Fruit fly (Drosophila melanogaster) whole organism, embryonic: ENCODE data around the gene side-III.

ENCODE experiments used
- BtbVII ChIP-seq: fragments of 200-800 bp; sonication (Bioruptor generic); optimal IDR thresholded peaks from 3 replicates; lab custom pipeline; 2017; ENCODE audit warnings: missing biosample characterization, mild to moderate bottlenecking, missing genetic modification characterization
- CG12391 ChIP-seq: fragments of 200-800 bp; sonication (Bioruptor generic); optimal IDR thresholded peaks from 3 replicates; lab custom pipeline; 2018; ENCODE audit warnings: missing biosample characterization, mild to moderate bottlenecking, missing genetic modification characterization, moderate library complexity
- CG17385 ChIP-seq: fragments of 200-800 bp; sonication (Bioruptor generic); optimal IDR thresholded peaks from 3 replicates; lab custom pipeline; 2018; ENCODE audit warnings: missing biosample characterization, mild to moderate bottlenecking, missing genetic modification characterization
- CG17568 ChIP-seq: fragments of 200-800 bp; sonication (Bioruptor generic); optimal IDR thresholded peaks from 2 replicates; lab custom pipeline; 2018; ENCODE audit warnings: missing biosample characterization, mild to moderate bottlenecking, missing genetic modification characterization, moderate library complexity
- CG17802 ChIP-seq: fragments of 200-800 bp; sonication (Bioruptor generic); optimal IDR thresholded peaks from 2 replicates; lab custom pipeline; 2018; ENCODE audit warnings: missing biosample characterization, mild to moderate bottlenecking, missing genetic modification characterization, moderate library complexity
- CG17829 ChIP-seq: fragments of 200-800 bp; optimal IDR thresholded peaks from 2 replicates; lab custom pipeline; 2019; ENCODE audit warnings: missing biosample characterization, mild to moderate bottlenecking, missing genetic modification characterization, moderate library complexity
- CG1792 ChIP-seq: fragments of 200-800 bp; sonication (Bioruptor generic); optimal IDR thresholded peaks from 2 replicates; lab custom pipeline; 2016; ENCODE audit warnings: missing biosample characterization, missing genetic modification characterization
- CG18476 ChIP-seq: fragments of 200-800 bp; sonication (Bioruptor generic); optimal IDR thresholded peaks from 2 replicates; lab custom pipeline; 2016; ENCODE audit warnings: missing biosample characterization, mild to moderate bottlenecking, missing genetic modification characterization
- CG2712 ChIP-seq: fragments of 200-800 bp; optimal IDR thresholded peaks from 3 replicates; lab custom pipeline; 2019; ENCODE audit warnings: missing biosample characterization, mild to moderate bottlenecking, missing genetic modification characterization, moderate library complexity
- CG33557 ChIP-seq: fragments of 200-800 bp; sonication (Bioruptor generic); optimal IDR thresholded peaks from 2 replicates; lab custom pipeline; 2019; ENCODE audit warnings: missing biosample characterization, mild to moderate bottlenecking, missing genetic modification characterization, moderate library complexity
- CG34422 ChIP-seq: fragments of 200-800 bp; sonication (Bioruptor generic); IDR thresholded peaks from 3 replicates; pipeline ENCODE4 v1.3.6; 2022; ENCODE audit warnings: missing biosample characterization, missing genetic modification characterization
- CG42726 ChIP-seq: fragments of 200-800 bp; sonication (Bioruptor generic); IDR thresholded peaks from 2 replicates; pipeline ENCODE4 v1.3.6; 2022; ENCODE audit warnings: missing biosample characterization, missing genetic modification characterization; ENCODE audit not compliant: partially characterized antibody
- CG4360 ChIP-seq: fragments of 200-800 bp; sonication (Bioruptor generic); IDR thresholded peaks from 2 replicates; pipeline ENCODE4 v1.3.6; 2022; ENCODE audit warnings: missing biosample characterization, missing genetic modification characterization
- CG4820 ChIP-seq: fragments of 200-800 bp; sonication (Bioruptor generic); optimal IDR thresholded peaks from 3 replicates; lab custom pipeline; 2016; ENCODE audit warnings: missing biosample characterization, missing genetic modification characterization
- CG5180 ChIP-seq: fragments of 200-800 bp; sonication (Bioruptor generic); optimal IDR thresholded peaks from 3 replicates; lab custom pipeline; 2017; ENCODE audit warnings: missing biosample characterization, missing genetic modification characterization, mild to moderate bottlenecking, moderate library complexity, missing genetic modification reagents
- CG6765 ChIP-seq: fragments of 200-800 bp; sonication (Bioruptor generic); optimal IDR thresholded peaks from 3 replicates; lab custom pipeline; 2017; ENCODE audit warnings: missing biosample characterization, mild to moderate bottlenecking, missing genetic modification characterization
- CG7357 ChIP-seq: fragments of 200-800 bp; sonication (Bioruptor generic); IDR thresholded peaks from 3 replicates; pipeline ENCODE4 v1.3.6; 2022; ENCODE audit warnings: missing biosample characterization, missing genetic modification characterization
- CG7372 ChIP-seq: fragments of 200-800 bp; sonication (Bioruptor generic); IDR thresholded peaks from 2 replicates; pipeline ENCODE4 v1.3.6; 2022; ENCODE audit warnings: missing biosample characterization, missing genetic modification characterization
- Dip2 ChIP-seq: fragments of 200-800 bp; sonication (Bioruptor generic); IDR thresholded peaks from 2 replicates; pipeline ENCODE4 v1.3.6; 2022; ENCODE audit warnings: missing biosample characterization, missing genetic modification characterization
- Ets97D ChIP-seq: fragments of 200-800 bp; sonication (Bioruptor generic); optimal IDR thresholded peaks from 3 replicates; lab custom pipeline; 2016; ENCODE audit warnings: missing biosample characterization, missing genetic modification characterization
- HmgZ ChIP-seq: fragments of 200-800 bp; sonication (Bioruptor generic); optimal IDR thresholded peaks from 2 replicates; lab custom pipeline; 2018; ENCODE audit warnings: missing biosample characterization, mild to moderate bottlenecking, missing genetic modification characterization
- Kr ChIP-seq: fragments of 200-800 bp; sonication (Bioruptor generic); optimal IDR thresholded peaks from 2 replicates; lab custom pipeline; 2017; ENCODE audit warnings: missing biosample characterization, mild to moderate bottlenecking, missing genetic modification characterization
- MBD-R2 ChIP-seq: fragments of 200-800 bp; sonication (Bioruptor generic); IDR thresholded peaks from 2 replicates; pipeline ENCODE4 v1.3.6; 2022; ENCODE audit warnings: missing biosample characterization, missing genetic modification characterization
- MTF-1 ChIP-seq: fragments of 200-800 bp; sonication (Bioruptor generic); optimal IDR thresholded peaks from 2 replicates; lab custom pipeline; 2018; ENCODE audit warnings: missing biosample characterization, mild to moderate bottlenecking, missing genetic modification characterization, borderline replicate concordance
- Mrtf ChIP-seq: fragments of 200-800 bp; sonication (Bioruptor generic); IDR thresholded peaks from 3 replicates; pipeline ENCODE4 v1.3.6; 2022; ENCODE audit warnings: missing biosample characterization, missing genetic modification characterization
- Sox100B ChIP-seq: fragments of 200-800 bp; sonication (Bioruptor generic); optimal IDR thresholded peaks from 3 replicates; lab custom pipeline; 2018; ENCODE audit warnings: missing biosample characterization, mild to moderate bottlenecking, missing genetic modification characterization
- Ssrp ChIP-seq: fragments of 200-800 bp; sonication (Bioruptor generic); optimal IDR thresholded peaks from 2 replicates; lab custom pipeline; 2018; ENCODE audit warnings: missing biosample characterization, mild to moderate bottlenecking, missing genetic modification characterization, moderate library complexity
- Xbp1 ChIP-seq: fragments of 200-800 bp; sonication (Bioruptor generic); optimal IDR thresholded peaks from 3 replicates; lab custom pipeline; 2016; ENCODE audit warnings: missing biosample characterization, mild to moderate bottlenecking, missing genetic modification characterization
- amos ChIP-seq: fragments of 200-800 bp; sonication (Bioruptor generic); IDR thresholded peaks from 2 replicates; pipeline ENCODE4 v1.3.6; 2022; ENCODE audit warnings: missing biosample characterization, missing genetic modification characterization; ENCODE audit not compliant: partially characterized antibody
- bigmax ChIP-seq: fragments of 200-800 bp; sonication (Bioruptor generic); optimal IDR thresholded peaks from 2 replicates; lab custom pipeline; 2018; ENCODE audit warnings: missing biosample characterization, mild to moderate bottlenecking, missing genetic modification characterization
- caup ChIP-seq: fragments of 200-800 bp; sonication (Bioruptor generic); optimal IDR thresholded peaks from 3 replicates; lab custom pipeline; 2017; ENCODE audit warnings: missing biosample characterization, mild to moderate bottlenecking, missing genetic modification characterization, moderate library complexity; ENCODE audit not compliant: severe bottlenecking
- chinmo ChIP-seq: fragments of 200-800 bp; sonication (Bioruptor generic); IDR thresholded peaks from 4 replicates; pipeline ENCODE4 v1.3.6; 2022; ENCODE audit warnings: missing biosample characterization, missing genetic modification characterization; ENCODE audit not compliant: partially characterized antibody
- crol ChIP-seq: fragments of 200-800 bp; sonication (Bioruptor generic); IDR thresholded peaks from 2 replicates; pipeline ENCODE4 v1.3.6; 2022; ENCODE audit warnings: missing biosample characterization, missing genetic modification characterization
- crp ChIP-seq, 2 experiments: fragments of 200-800 bp; sonication (Bioruptor generic); optimal IDR thresholded peaks; 2 replicates in 1 of 2; 3 replicates in 1 of 2; lab custom pipeline; 2017; ENCODE audit warnings: missing biosample characterization in 2 of 2, missing genetic modification characterization in 2 of 2, mild to moderate bottlenecking in 1 of 2, moderate library complexity in 1 of 2
- da ChIP-seq: fragments of 200-800 bp; sonication (Bioruptor generic); optimal IDR thresholded peaks from 2 replicates; lab custom pipeline; 2016; ENCODE audit warnings: missing biosample characterization, missing genetic modification characterization
- ewg ChIP-seq: fragments of 200-800 bp; sonication (Bioruptor generic); optimal IDR thresholded peaks from 3 replicates; lab custom pipeline; 2017; ENCODE audit warnings: mild to moderate bottlenecking, missing biosample characterization, missing genetic modification reagents, missing genetic modification characterization
- exex ChIP-seq: fragments of 200-800 bp; sonication (Bioruptor generic); optimal IDR thresholded peaks from 4 replicates; lab custom pipeline; 2018; ENCODE audit warnings: missing biosample characterization, mild to moderate bottlenecking, missing genetic modification characterization, moderate library complexity
- ftz-f1 ChIP-seq: fragments of 200-800 bp; sonication (Bioruptor generic); optimal IDR thresholded peaks from 2 replicates; lab custom pipeline; 2016; ENCODE audit warnings: missing biosample characterization, missing genetic modification characterization
- gcm2 ChIP-seq: fragments of 200-800 bp; sonication (Bioruptor generic); optimal IDR thresholded peaks from 2 replicates; lab custom pipeline; 2016; ENCODE audit warnings: missing biosample characterization, missing genetic modification characterization
- her ChIP-seq: fragments of 200-800 bp; sonication (Bioruptor generic); optimal IDR thresholded peaks from 2 replicates; lab custom pipeline; 2016; ENCODE audit warnings: missing biosample characterization, missing genetic modification characterization
- lola ChIP-seq, 3 experiments: fragments of >200 bp in 2 of 3; fragments of 200-800 bp in 1 of 3; sonication (Bioruptor generic) in 1 of 3; optimal IDR thresholded peaks; 2 replicates each; lab custom pipeline; 2017 to 2019; ENCODE audit warnings: missing biosample characterization in 3 of 3, missing genetic modification characterization in 3 of 3, mild to moderate bottlenecking in 1 of 3, moderate library complexity in 1 of 3
- nerfin-1 ChIP-seq: fragments of 200-800 bp; sonication (Bioruptor generic); optimal IDR thresholded peaks from 3 replicates; lab custom pipeline; 2019; ENCODE audit warnings: missing biosample characterization, mild to moderate bottlenecking, missing genetic modification characterization, moderate library complexity
- nom ChIP-seq: fragments of 200-800 bp; sonication (Bioruptor generic); optimal IDR thresholded peaks from 2 replicates; lab custom pipeline; 2017; ENCODE audit warnings: missing biosample characterization, missing genetic modification characterization, mild to moderate bottlenecking, moderate library complexity, missing genetic modification reagents
- odd ChIP-seq: fragments of 200-800 bp; sonication (Bioruptor generic); optimal IDR thresholded peaks from 2 replicates; lab custom pipeline; 2017; ENCODE audit warnings: missing biosample characterization, mild to moderate bottlenecking, missing genetic modification characterization
- sna ChIP-seq: fragments of 200-800 bp; sonication (Bioruptor generic); IDR thresholded peaks from 2 replicates; pipeline ENCODE4 v1.3.6; 2022; ENCODE audit warnings: missing biosample characterization, missing genetic modification characterization; ENCODE audit not compliant: partially characterized antibody
- sr ChIP-seq: fragments of 200-800 bp; sonication (Bioruptor generic); IDR thresholded peaks from 3 replicates; pipeline ENCODE4 v1.3.6; 2022; ENCODE audit warnings: missing biosample characterization, missing genetic modification characterization
- sug ChIP-seq: fragments of 200-800 bp; optimal IDR thresholded peaks from 2 replicates; lab custom pipeline; 2019; ENCODE audit warnings: missing biosample characterization, mild to moderate bottlenecking, missing genetic modification characterization, moderate library complexity
- unc-4 ChIP-seq: fragments of 200-800 bp; sonication (Bioruptor generic); IDR thresholded peaks from 2 replicates; pipeline ENCODE4 v1.3.6; 2022; ENCODE audit warnings: missing biosample characterization, missing genetic modification characterization; ENCODE audit not compliant: partially characterized antibody
- wek ChIP-seq: fragments of 200-800 bp; sonication (Bioruptor generic); optimal IDR thresholded peaks from 3 replicates; lab custom pipeline; 2018; ENCODE audit warnings: missing biosample characterization, mild to moderate bottlenecking, missing genetic modification characterization, moderate library complexity
- z ChIP-seq: fragments of 200-800 bp; sonication (Bioruptor generic); IDR thresholded peaks from 3 replicates; pipeline ENCODE4 v1.3.6; 2022; ENCODE audit warnings: missing biosample characterization, missing genetic modification characterization

side-III gene

dm6 chr3R:5998235-5998666 is 38.9 kb upstream of the side-III start (continued):
- no peak for TF ChIP-seq CG4360 (GFP tag; lab: Robert Waterston, UW)
- peak; percentile 36 for TF ChIP-seq CG4820 (GFP tag; lab: Kevin White, UChicago)
- peak; percentile 51 for TF ChIP-seq CG12391
- TF ChIP-seq MBD-R2 = no peak
- TF ChIP-seq bigmax (GFP tag; lab: Kevin White, UChicago) = no peak
- TF ChIP-seq Mrtf (GFP tag; lab: Robert Waterston, UW) = no peak
- TF ChIP-seq CG42726 (GFP tag; lab: Robert Waterston, UW) = no peak
- no peak for TF ChIP-seq unc-4 (GFP tag; lab: Robert Waterston, UW)
- TF ChIP-seq ewg = peak; percentile 42
- TF ChIP-seq exex = no peak
- no peak for TF ChIP-seq CG34422 (GFP tag; lab: Robert Waterston, UW)
- TF ChIP-seq Kr (GFP tag; lab: Kevin White, UChicago) = no peak
- no peak for TF ChIP-seq wek (GFP tag; lab: Kevin White, UChicago)
- no peak for TF ChIP-seq her (GFP tag; lab: Kevin White, UChicago)
- TF ChIP-seq CG17385 (GFP tag; lab: Kevin White, UChicago) = peak; percentile 37
- TF ChIP-seq CG2712 (tag; lab: Kevin White, UChicago) = peak; percentile 65
- TF ChIP-seq caup = peak; percentile 48
- TF ChIP-seq CG1792 (GFP tag; lab: Kevin White, UChicago) = no peak
- TF ChIP-seq HmgZ (tag; lab: Kevin White, UChicago) = no peak
- peak in 1 of 3 experiments; percentile 33 for TF ChIP-seq lola (GFP tag; optimal IDR thresholded peaks at IDR 0.05; lab: Kevin White, UChicago)
- peak; percentile 64 for TF ChIP-seq Ssrp (tag; lab: Kevin White, UChicago)
- peak; percentile 15 for TF ChIP-seq odd
- TF ChIP-seq CG18476 (GFP tag; lab: Kevin White, UChicago) = peak; percentile 49
- no peak for TF ChIP-seq z (GFP tag; lab: Robert Waterston, UW)
- peak; percentile 39 for TF ChIP-seq CG5180 (GFP tag; lab: Kevin White, UChicago)
- TF ChIP-seq, all 482 proteins: peak for 174

- no peak for TF ChIP-seq Ets97D
- TF ChIP-seq sr (GFP tag; lab: Robert Waterston, UW) = no peak
- TF ChIP-seq sna (GFP tag; lab: Robert Waterston, UW) = no peak
- TF ChIP-seq CG17568 (GFP tag; lab: Kevin White, UChicago) = no peak
- no peak for TF ChIP-seq BtbVII (GFP tag; lab: Kevin White, UChicago)
- no peak for TF ChIP-seq nom
- TF ChIP-seq Xbp1 = no peak
- peak; percentile 81 for TF ChIP-seq crol (GFP tag; lab: Robert Waterston, UW)
- no peak for TF ChIP-seq MTF-1 (GFP tag; lab: Kevin White, UChicago)
- no peak for TF ChIP-seq CG7372
- TF ChIP-seq sug (tag; lab: Kevin White, UChicago) = peak; percentile 8
- TF ChIP-seq exex = peak; percentile 10
- 0 out of 4 replicates have a peak, but pooled peaks have one; percentile 48 for TF ChIP-seq chinmo
- no peak for TF ChIP-seq crp (GFP tag; optimal IDR thresholded peaks at IDR 0.05; lab: Kevin White, UChicago)
- no peak for TF ChIP-seq da (GFP tag; lab: Kevin White, UChicago)
- TF ChIP-seq CG7357 (GFP tag; lab: Robert Waterston, UW) = no peak
- no peak for TF ChIP-seq CG33557 (GFP tag; lab: Kevin White, UChicago)
- TF ChIP-seq gcm2 (GFP tag; lab: Kevin White, UChicago) = no peak
- no peak for TF ChIP-seq Dip2
- no peak for TF ChIP-seq CG17829
- TF ChIP-seq CG17802 (tag; lab: Kevin White, UChicago) = no peak
- no peak for TF ChIP-seq ftz-f1 (GFP tag; lab: Kevin White, UChicago)
- TF ChIP-seq CG6765 (GFP tag; lab: Kevin White, UChicago) = no peak
- no peak for TF ChIP-seq Sox100B (GFP tag; lab: Kevin White, UChicago)
- no peak for TF ChIP-seq amos
- TF ChIP-seq nerfin-1 (tag; lab: Kevin White, UChicago) = no peak
Measured at dm6 chr3R:5997822-5998221, 38.5 kb upstream of the side-III start.
